Fruit fly (Drosophila melanogaster): ENCODE data around the gene CG1636.
A peak's percentile ranks its signal among the peaks of the same experiment; 100 is the strongest.

CG1636 gene

dm6 chrX:8243966-8244895, 29.0 kb upstream of the CG1636 start, which contains the start of gene sni (continued):
- TF ChIP-seq schlank (tag; optimal IDR thresholded peaks at IDR 0.05) (no peak), CG2712 (tag; optimal IDR thresholded peaks at IDR 0.05) (peak; percentile 11), D19A (tag; optimal IDR thresholded peaks at IDR 0.05) (no peak), chinmo (GFP tag; IDR thresholded peaks at IDR 0.05; ENCODE audit: partially characterized antibody) (no peak), shn (GFP tag; optimal IDR thresholded peaks at IDR 0.05) (no peak), vvl (GFP tag; IDR thresholded peaks at IDR 0.05) (peak; percentile 24; the same call in 1 of the 2 replicates), CG15514 (GFP tag; optimal IDR thresholded peaks at IDR 0.05) (peak; percentile 45), Ssrp (tag; optimal IDR thresholded peaks at IDR 0.05) (no peak), NK7.1 (GFP tag; optimal IDR thresholded peaks at IDR 0.05) (no peak), Dref (GFP tag; IDR thresholded peaks at IDR 0.05) (peak; percentile 46), sna (GFP tag; IDR thresholded peaks at IDR 0.05; ENCODE audit: partially characterized antibody) (no peak), psq (GFP tag; optimal IDR thresholded peaks at IDR 0.05) (no peak), Sox100B (GFP tag; optimal IDR thresholded peaks at IDR 0.05) (no peak), da (GFP tag; optimal IDR thresholded peaks at IDR 0.05) (no peak), CG42726 (GFP tag; IDR thresholded peaks at IDR 0.05; ENCODE audit: partially characterized antibody) (no peak), CG12659 (GFP tag; optimal IDR thresholded peaks at IDR 0.05) (no peak), sqz (GFP tag; optimal IDR thresholded peaks at IDR 0.05) (no peak), Hr78 (GFP tag; optimal IDR thresholded peaks at IDR 0.05) (no peak), CG10147 (GFP tag; optimal IDR thresholded peaks at IDR 0.05) (no peak), Dp (GFP tag; optimal IDR thresholded peaks at IDR 0.05) (no peak), oc (tag; optimal IDR thresholded peaks at IDR 0.05) (no peak), CG9817 (tag; optimal IDR thresholded peaks at IDR 0.05) (no peak), HmgD (GFP tag; optimal IDR thresholded peaks at IDR 0.05) (no peak), bbx (GFP tag; IDR thresholded peaks at IDR 0.05; ENCODE audit: partially characterized antibody) (no peak), grn (GFP tag; optimal IDR thresholded peaks at IDR 0.05) (peak; percentile 6), CG14050 (GFP tag; IDR thresholded peaks at IDR 0.05) (no peak), Hand (GFP tag; optimal IDR thresholded peaks at IDR 0.05) (no peak), dimm (GFP tag; IDR thresholded peaks at IDR 0.05) (no peak), ems (GFP tag; optimal IDR thresholded peaks at IDR 0.05) (no peak), seq (GFP tag; IDR thresholded peaks at IDR 0.05) (no peak), CG12219 (GFP tag; optimal IDR thresholded peaks at IDR 0.05) (no peak), CG10462 (GFP tag; optimal IDR thresholded peaks at IDR 0.05) (no peak), CG16779 (GFP tag; IDR thresholded peaks at IDR 0.05) (no peak), CG6654 (GFP tag; optimal IDR thresholded peaks at IDR 0.05) (no peak), tio (GFP tag; optimal IDR thresholded peaks at IDR 0.05) (no peak), Hsf (GFP tag; optimal IDR thresholded peaks at IDR 0.05) (no peak), gro (GFP tag; optimal IDR thresholded peaks at IDR 0.05) (no peak), rib (GFP tag; IDR thresholded peaks at IDR 0.05) (0 out of 2 replicates have a peak, but pooled peaks have one; percentile 26), sob (GFP tag; IDR thresholded peaks at IDR 0.05) (no peak), Opbp (GFP tag; IDR thresholded peaks at IDR 0.05; ENCODE audit: partially characterized antibody) (0 out of 3 replicates have a peak, but pooled peaks have one; percentile 21), CG1529 (GFP tag; optimal IDR thresholded peaks at IDR 0.05) (no peak), mirr (GFP tag; optimal IDR thresholded peaks at IDR 0.05) (no peak), exex (tag; optimal IDR thresholded peaks at IDR 0.05) (no peak), CG31224 (GFP tag; IDR thresholded peaks at IDR 0.05) (no peak), phol (tag; optimal IDR thresholded peaks at IDR 0.05) (peak; percentile 11), lbe (GFP tag; optimal IDR thresholded peaks at IDR 0.05) (no peak), gsb (GFP tag; IDR thresholded peaks at IDR 0.05) (no peak), dmrt11E (tag; optimal IDR thresholded peaks at IDR 0.05) (no peak)
